Worm (Caenorhabditis elegans): Measurements from ENCODE around the gene col-131.

Gene col-131

ce11 chrIV:13026762-13027161 lies 40.3 kb downstream of the col-131 start (continued):
- TF ChIP-seq unc-39 (tag; optimal IDR thresholded peaks at IDR 0.05) (no peak), ZK546.5 (tag; optimal IDR thresholded peaks at IDR 0.05) (no peak), pha-4 (GFP tag; IDR thresholded peaks at IDR 0.05) (no peak), pha-4 (tag; optimal IDR thresholded peaks at IDR 0.05) (no peak), lin-29 (GFP tag; IDR thresholded peaks at IDR 0.05) (no peak), lsy-2 (tag; optimal IDR thresholded peaks at IDR 0.05) (peak in 1 of 2 experiments; percentile 1), lin-39 (tag; optimal IDR thresholded peaks at IDR 0.05) (no peak), ceh-62 (tag; optimal IDR thresholded peaks at IDR 0.05) (no peak), R02D3.7 (tag; optimal IDR thresholded peaks at IDR 0.05) (no peak), Y5F2A.4 (GFP tag; optimal IDR thresholded peaks at IDR 0.05) (no peak), spr-1 (tag; optimal IDR thresholded peaks at IDR 0.05) (no peak), saeg-2 (GFP tag; IDR thresholded peaks at IDR 0.05) (no peak), jun-1 (tag; optimal IDR thresholded peaks at IDR 0.05) (no peak), ceh-28 (tag; optimal IDR thresholded peaks at IDR 0.05) (no peak), fos-1 (tag; optimal IDR thresholded peaks at IDR 0.05) (no peak), nhr-42 (GFP tag; IDR thresholded peaks at IDR 0.05) (no peak), nhr-11 (tag; optimal IDR thresholded peaks at IDR 0.05) (no peak), nhr-111 (GFP tag; optimal IDR thresholded peaks at IDR 0.05) (no peak), zfp-2 (tag; optimal IDR thresholded peaks at IDR 0.05) (no peak), dmd-6 (GFP tag; IDR thresholded peaks at IDR 0.05) (peak; percentile 91), Y48G9A.11 (GFP tag; IDR thresholded peaks at IDR 0.05) (no peak), F37D6.2 (tag; optimal IDR thresholded peaks at IDR 0.05) (no peak), mep-1 (tag; optimal IDR thresholded peaks at IDR 0.05) (peak; percentile 21), nhr-6 (tag; optimal IDR thresholded peaks at IDR 0.05) (no peak), ces-1 (GFP tag; optimal IDR thresholded peaks at IDR 0.05) (no peak), lin-13 (GFP tag; optimal IDR thresholded peaks at IDR 0.05) (no peak), T26A8.4 (GFP tag; IDR thresholded peaks at IDR 0.05) (no peak; the same call in 1 of the 2 replicates), tra-1 (GFP tag; IDR thresholded peaks at IDR 0.05) (no peak), lin-15B (tag; optimal IDR thresholded peaks at IDR 0.05) (no peak), daf-12 (tag; optimal IDR thresholded peaks at IDR 0.05) (no peak), F49E8.2 (tag; optimal IDR thresholded peaks at IDR 0.05; ENCODE audit: borderline replicate concordance) (no peak), F44E2.7 (GFP tag; IDR thresholded peaks at IDR 0.05) (no peak), set-16 (GFP tag; IDR thresholded peaks at IDR 0.05) (no peak), nhr-48 (tag; optimal IDR thresholded peaks at IDR 0.05) (peak; percentile 95), madf-9 (GFP tag; conservative IDR thresholded peaks at IDR 0.05) (no peak), nhr-28 (tag; optimal IDR thresholded peaks at IDR 0.05) (peak; percentile 27), tag-97 (GFP tag; IDR thresholded peaks at IDR 0.05) (no peak), php-3 (GFP tag; IDR thresholded peaks at IDR 0.05) (peak; percentile 74; the same call in 1 of the 2 replicates), mes-2 (tag; optimal IDR thresholded peaks at IDR 0.05; ENCODE audit: poor library complexity, severe bottlenecking) (no peak), mdl-1 (tag; optimal IDR thresholded peaks at IDR 0.05) (no peak), skn-1 (tag; optimal IDR thresholded peaks at IDR 0.05) (no peak), lin-1 (GFP tag; IDR thresholded peaks at IDR 0.05) (no peak), unc-62 (GFP tag; optimal IDR thresholded peaks at IDR 0.05 in 1 of 2) (no peak), unc-62 (tag; optimal IDR thresholded peaks at IDR 0.05) (no peak), dve-1 (tag; optimal IDR thresholded peaks at IDR 0.05; ENCODE audit: insufficient read depth) (peak; percentile 72), dmd-8 (GFP tag; IDR thresholded peaks at IDR 0.05) (no peak), daf-19 (GFP tag; conservative IDR thresholded peaks at IDR 0.05) (no peak), Y105C5A.15 (GFP tag; IDR thresholded peaks at IDR 0.05) (no peak), vab-7 (GFP tag; IDR thresholded peaks at IDR 0.05) (no peak), cey-2 (tag; optimal IDR thresholded peaks at IDR 0.05; ENCODE audit: borderline replicate concordance, insufficient read depth) (no peak), egl-43 (GFP tag; IDR thresholded peaks at IDR 0.05) (no peak), ceh-82 (tag; optimal IDR thresholded peaks at IDR 0.05) (no peak), hif-1 (tag; optimal IDR thresholded peaks at IDR 0.05) (peak in 1 of 2 experiments; percentile 46)
